Worm (Caenorhabditis elegans): ENCODE data around the gene nhr-187.

- TF ChIP-seq unc-98 (GFP tag; IDR thresholded peaks at IDR 0.05) = no peak
- no peak for TF ChIP-seq ceh-82 (tag; optimal IDR thresholded peaks at IDR 0.05)
- TF ChIP-seq unc-62 (GFP tag; optimal IDR thresholded peaks at IDR 0.05) = no peak
- TF ChIP-seq ama-1 (optimal IDR thresholded peaks at IDR 0.05) = no peak
- TF ChIP-seq zag-1 (tag; optimal IDR thresholded peaks at IDR 0.05) = no peak
These were observed 39.9 kb upstream of the nhr-187 start, which contains the start of the genes str-229 and srh-190 for ce11 chrV:3902458-3903157.

All from whole organism, L1 larva.